Worm (Caenorhabditis elegans) whole organism, L3 larva: ENCODE results near the gene T05B4.12.

Source experiments
- R02D3.7 ChIP-seq: fragments of 150-350 bp; optimal IDR thresholded peaks from 2 replicates; lab custom pipeline; 2014; ENCODE audit warnings: missing biosample characterization, missing genetic modification characterization
- daf-12 ChIP-seq: fragments of 150-350 bp; optimal IDR thresholded peaks from 2 replicates; lab custom pipeline; 2014; ENCODE audit warnings: missing biosample characterization, missing genetic modification reagents, missing genetic modification characterization
- egl-27 ChIP-seq: sonication (generic microtip); optimal IDR thresholded peaks from 4 replicates; lab custom pipeline; 2017; ENCODE audit warnings: missing biosample characterization, missing genetic modification reagents, missing genetic modification characterization
- elt-1 ChIP-seq: fragments of 150-350 bp; optimal IDR thresholded peaks from 2 replicates; lab custom pipeline; 2014; ENCODE audit warnings: missing biosample characterization, missing genetic modification characterization
- fkh-10 ChIP-seq: sonication (generic microtip); optimal IDR thresholded peaks from 2 replicates; lab custom pipeline; 2017; ENCODE audit warnings: missing biosample characterization, missing genetic modification reagents, missing genetic modification characterization
- fos-1 ChIP-seq: fragments of 150-350 bp; optimal IDR thresholded peaks from 2 replicates; lab custom pipeline; 2014; ENCODE audit warnings: missing biosample characterization, missing genetic modification characterization
- lin-39 ChIP-seq: fragments of 150-350 bp; optimal IDR thresholded peaks from 2 replicates; lab custom pipeline; 2018; ENCODE audit warnings: missing biosample characterization, missing genetic modification reagents, missing genetic modification characterization
- lsy-12 ChIP-seq: sonication (generic microtip); optimal IDR thresholded peaks from 2 replicates; lab custom pipeline; 2016; ENCODE audit warnings: mild to moderate bottlenecking, missing genetic modification characterization, missing compliant biosample characterization
- mml-1 ChIP-seq: fragments of 150-350 bp; sonication (generic microtip); optimal IDR thresholded peaks from 3 replicates; lab custom pipeline; 2014; ENCODE audit warnings: missing biosample characterization, missing genetic modification characterization
- nhr-25 ChIP-seq: sonication (generic microtip); optimal IDR thresholded peaks from 2 replicates; lab custom pipeline; 2017; ENCODE audit warnings: missing biosample characterization, missing genetic modification characterization
- pha-4 ChIP-seq: fragments of 150-350 bp; optimal IDR thresholded peaks from 2 replicates; lab custom pipeline; 2014; ENCODE audit warnings: missing biosample characterization, missing genetic modification reagents, missing genetic modification characterization
- snpc-4 ChIP-seq: fragments of 150-350 bp; optimal IDR thresholded peaks from 2 replicates; lab custom pipeline; 2014; ENCODE audit warnings: missing biosample characterization, missing genetic modification characterization
- unc-39 ChIP-seq: sonication (generic microtip); optimal IDR thresholded peaks from 4 replicates; lab custom pipeline; 2017; ENCODE audit warnings: missing biosample characterization, missing genetic modification characterization

ce11 chrV:4131471-4131939 lies 5.7 kb upstream of the T05B4.12 start, which contains the start of gene nhr-57:
- TF ChIP-seq fos-1 (tag; lab: Kevin White, UChicago) (no peak), mml-1 (no peak), elt-1 (tag; lab: Kevin White, UChicago) (no peak), snpc-4 (tag; lab: Kevin White, UChicago) (no peak), fkh-10 (GFP tag; lab: Kevin White, UChicago) (no peak), nhr-25 (tag; lab: Kevin White, UChicago) (peak; percentile 77), unc-39 (tag; lab: Kevin White, UChicago) (no peak), lin-39 (tag; lab: Kevin White, UChicago) (peak; percentile 53), pha-4 (peak; percentile 98), lsy-12 (tag; lab: Kevin White, UChicago) (no peak), egl-27 (no peak), daf-12 (tag; lab: Kevin White, UChicago) (no peak), R02D3.7 (tag; lab: Kevin White, UChicago) (no peak)
